Worm (Caenorhabditis elegans): ENCODE results near the gene C45G9.9.

- TF ChIP-seq ztf-11 (tag; optimal IDR thresholded peaks at IDR 0.05) (no peak), skn-1 (tag; optimal IDR thresholded peaks at IDR 0.05) (no peak), aly-2 (tag; optimal IDR thresholded peaks at IDR 0.05) (no peak), ama-1 (optimal IDR thresholded peaks at IDR 0.05) (no peak), snpc-4 (tag; optimal IDR thresholded peaks at IDR 0.05) (no peak), R02D3.7 (tag; optimal IDR thresholded peaks at IDR 0.05) (no peak)
Measured at ce11 chrIII:5094506-5094905, 38.9 kb upstream of the C45G9.9 start, which contains the start of gene F54D8.10.

All from whole organism, L2 larva.